Worm (Caenorhabditis elegans) whole organism, mixed stage, embryonic: ENCODE data around the gene clec-243.

ENCODE experiments used
- M03D4.4 ChIP-seq: sonication (generic microtip); optimal IDR thresholded peaks from 2 replicates; lab custom pipeline; 2017; ENCODE audit warnings: mild to moderate bottlenecking, missing genetic modification characterization, missing compliant biosample characterization
- bed-3 ChIP-seq: fragments of 200-800 bp; sonication (Bioruptor generic); optimal IDR thresholded peaks from 3 replicates; lab custom pipeline; 2018; ENCODE audit warnings: mild to moderate bottlenecking, missing genetic modification characterization, moderate library complexity, missing compliant biosample characterization
- blmp-1 ChIP-seq: fragments of 150-350 bp; optimal IDR thresholded peaks from 2 replicates; lab custom pipeline; 2014; ENCODE audit warnings: missing biosample characterization, missing genetic modification characterization
- ceh-39 ChIP-seq: fragments of 150-350 bp; optimal IDR thresholded peaks from 2 replicates; lab custom pipeline; 2014; ENCODE audit warnings: missing biosample characterization, missing genetic modification characterization
- ceh-43 ChIP-seq: fragments of 200-800 bp; sonication (Bioruptor generic); optimal IDR thresholded peaks from 2 replicates; lab custom pipeline; 2018; ENCODE audit warnings: mild to moderate bottlenecking, missing genetic modification characterization, moderate library complexity, missing compliant biosample characterization
- ces-1 ChIP-seq: fragments of 150-350 bp; optimal IDR thresholded peaks from 2 replicates; lab custom pipeline; 2014; ENCODE audit warnings: missing biosample characterization, missing genetic modification reagents, missing genetic modification characterization
- cnd-1 ChIP-seq: fragments of 200-800 bp; sonication (Bioruptor generic); optimal IDR thresholded peaks from 2 replicates; lab custom pipeline; 2018; ENCODE audit warnings: mild to moderate bottlenecking, missing genetic modification characterization, missing compliant biosample characterization
- elt-1 ChIP-seq: sonication (generic microtip); optimal IDR thresholded peaks from 2 replicates; lab custom pipeline; 2017; ENCODE audit warnings: missing genetic modification characterization, mild to moderate bottlenecking, missing compliant biosample characterization, antibody characterized with exemption, moderate library complexity, borderline replicate concordance; ENCODE audit not compliant: insufficient read depth
- elt-3 ChIP-seq: fragments of 150-350 bp; optimal IDR thresholded peaks from 2 replicates; lab custom pipeline; 2014; ENCODE audit warnings: missing biosample characterization, missing genetic modification characterization
- flh-1 ChIP-seq: fragments of 200-800 bp; sonication (Bioruptor generic); optimal IDR thresholded peaks from 2 replicates; lab custom pipeline; 2018; ENCODE audit warnings: mild to moderate bottlenecking, missing genetic modification characterization, moderate library complexity, missing compliant biosample characterization
- hlh-1 ChIP-seq: fragments of 150-350 bp; optimal IDR thresholded peaks from 2 replicates; lab custom pipeline; 2014; ENCODE audit warnings: missing biosample characterization, missing genetic modification reagents, missing genetic modification characterization
- lin-13 ChIP-seq: fragments of 150-350 bp; optimal IDR thresholded peaks from 2 replicates; lab custom pipeline; 2014; ENCODE audit warnings: missing biosample characterization, missing genetic modification characterization
- lin-32 ChIP-seq: fragments of 200-800 bp; sonication (Bioruptor generic); optimal IDR thresholded peaks from 2 replicates; lab custom pipeline; 2018; ENCODE audit warnings: mild to moderate bottlenecking, missing genetic modification characterization, missing compliant biosample characterization
- mep-1 ChIP-seq: fragments of 150-350 bp; optimal IDR thresholded peaks from 2 replicates; lab custom pipeline; 2017; ENCODE audit warnings: missing biosample characterization, missing genetic modification reagents, missing genetic modification characterization, inconsistent platforms
- mls-2 ChIP-seq: sonication (generic microtip); optimal IDR thresholded peaks from 2 replicates; lab custom pipeline; 2016; ENCODE audit warnings: mild to moderate bottlenecking, missing genetic modification characterization, moderate library complexity, missing compliant biosample characterization
- nhr-12 ChIP-seq: fragments of 150-350 bp; optimal IDR thresholded peaks from 2 replicates; lab custom pipeline; 2014; ENCODE audit warnings: missing biosample characterization, missing genetic modification characterization
- nhr-237 ChIP-seq: fragments of 150-350 bp; optimal IDR thresholded peaks from 2 replicates; lab custom pipeline; 2014; ENCODE audit warnings: missing biosample characterization, missing genetic modification characterization
- nhr-28 ChIP-seq: fragments of 150-350 bp; optimal IDR thresholded peaks from 2 replicates; lab custom pipeline; 2014; ENCODE audit warnings: missing biosample characterization, missing genetic modification characterization
- nhr-76 ChIP-seq: sonication (generic microtip); optimal IDR thresholded peaks from 2 replicates; lab custom pipeline; 2017; ENCODE audit warnings: missing biosample characterization, missing genetic modification characterization
- pha-4 ChIP-seq: fragments of 150-350 bp; optimal IDR thresholded peaks from 2 replicates; lab custom pipeline; 2018; ENCODE audit warnings: missing biosample characterization, missing genetic modification reagents, missing genetic modification characterization
- sem-2 ChIP-seq: fragments of 200-800 bp; sonication (Bioruptor generic); optimal IDR thresholded peaks from 2 replicates; lab custom pipeline; 2018; ENCODE audit warnings: mild to moderate bottlenecking, missing genetic modification characterization, missing compliant biosample characterization
- snpc-4 ChIP-seq: fragments of 150-350 bp; optimal IDR thresholded peaks from 2 replicates; lab custom pipeline; 2014; ENCODE audit warnings: missing biosample characterization, missing genetic modification characterization
- unc-120 ChIP-seq: sonication (generic microtip); optimal IDR thresholded peaks from 2 replicates; lab custom pipeline; 2017; ENCODE audit warnings: missing genetic modification characterization, missing compliant biosample characterization; ENCODE audit not compliant: poor library complexity, severe bottlenecking
- unc-39 ChIP-seq: fragments of 150-350 bp; optimal IDR thresholded peaks from 2 replicates; lab custom pipeline; 2014; ENCODE audit warnings: missing biosample characterization, missing genetic modification characterization
- zip-8 ChIP-seq: fragments of 150-350 bp; optimal IDR thresholded peaks from 2 replicates; lab custom pipeline; 2014; ENCODE audit warnings: missing biosample characterization, missing genetic modification characterization
- ztf-11 ChIP-seq: fragments of 150-350 bp; optimal IDR thresholded peaks from 2 replicates; lab custom pipeline; 2014; ENCODE audit warnings: missing biosample characterization, missing genetic modification characterization

clec-243 gene

ce11 chrV:17206469-17206868, 42.3 kb downstream of the clec-243 start:
- no peak for TF ChIP-seq lin-13 (tag; lab: Kevin White, UChicago)
- TF ChIP-seq nhr-28 (tag; lab: Kevin White, UChicago), result no peak
- no peak for TF ChIP-seq ces-1 (GFP tag; lab: Kevin White, UChicago)
- no peak for TF ChIP-seq zip-8 (tag; lab: Kevin White, UChicago)
- no peak for TF ChIP-seq hlh-1 (tag; lab: Kevin White, UChicago)
- no peak for TF ChIP-seq ztf-11 (tag; lab: Kevin White, UChicago)
- no peak for TF ChIP-seq M03D4.4 (tag; lab: Kevin White, UChicago)
- TF ChIP-seq mep-1, result no peak
- TF ChIP-seq sem-2 (GFP tag; lab: Kevin White, UChicago), result no peak
- no peak for TF ChIP-seq elt-3 (tag; lab: Kevin White, UChicago)
- TF ChIP-seq elt-1 (tag; lab: Kevin White, UChicago), result no peak

- TF ChIP-seq flh-1 (GFP tag; lab: Kevin White, UChicago), result no peak
- TF ChIP-seq bed-3 (GFP tag; lab: Kevin White, UChicago), result no peak
- TF ChIP-seq hlh-1 (tag; lab: Kevin White, UChicago), result no peak
- no peak for TF ChIP-seq nhr-12 (tag; lab: Kevin White, UChicago)
- no peak for TF ChIP-seq elt-1 (tag; lab: Kevin White, UChicago)
- TF ChIP-seq nhr-237, result no peak
- TF ChIP-seq unc-120 (tag; lab: Kevin White, UChicago), result no peak
- no peak for TF ChIP-seq unc-39
- no peak for TF ChIP-seq elt-3 (tag; lab: Kevin White, UChicago)
- TF ChIP-seq lin-32 (GFP tag; lab: Kevin White, UChicago), result no peak
- no peak for TF ChIP-seq mls-2 (tag; lab: Kevin White, UChicago)
- no peak for TF ChIP-seq mep-1
- TF ChIP-seq nhr-76 (tag; lab: Kevin White, UChicago), result no peak
- TF ChIP-seq cnd-1 (tag; lab: Kevin White, UChicago), result no peak
- TF ChIP-seq ztf-11 (tag; lab: Kevin White, UChicago), result no peak
- no peak for TF ChIP-seq ces-1 (GFP tag; lab: Kevin White, UChicago)
Observed at ce11 chrV:17201847-17202246, 47.0 kb downstream of the clec-243 start, which contains the start of gene Y68A4A.10. Gene Y68A4A.10 (plus strand): TSS chrV:17202147.

ce11 chrV:17198926-17199325, 49.9 kb downstream of the clec-243 start, which contains the start of gene srz-96:
Gene srz-96 (plus strand): TSS chrV:17199226.
- no peak for TF ChIP-seq sem-2 (GFP tag; lab: Kevin White, UChicago)
- TF ChIP-seq ceh-39 (tag; lab: Kevin White, UChicago), result no peak
- TF ChIP-seq unc-120 (tag; lab: Kevin White, UChicago), result no peak
- TF ChIP-seq blmp-1 (tag; lab: Kevin White, UChicago), result no peak
- no peak for TF ChIP-seq cnd-1 (tag; lab: Kevin White, UChicago)
- no peak for TF ChIP-seq pha-4
- no peak for TF ChIP-seq ceh-43
- no peak for TF ChIP-seq snpc-4 (tag; lab: Kevin White, UChicago)
